Worm (Caenorhabditis elegans) whole organism, midembryonic: ENCODE results near the gene egl-19.

ENCODE experiments used
- flt-1 ChIP-seq: fragments of 200-800 bp; sonication (Bioruptor generic); IDR thresholded peaks from 2 replicates; pipeline ENCODE4 v1.3.6; 2022; ENCODE audit warnings: missing genetic modification characterization, missing compliant biosample characterization
- klf-2 ChIP-seq: fragments of 200-800 bp; sonication (Bioruptor generic); conservative IDR thresholded peaks from 2 replicates; pipeline ENCODE4 v1.3.6; 2022; ENCODE audit warnings: missing genetic modification reagents, missing genetic modification characterization, missing compliant biosample characterization
- tab-1 ChIP-seq: fragments of 200-800 bp; sonication (Bioruptor generic); IDR thresholded peaks from 2 replicates; pipeline ENCODE4 v1.3.6; 2022; ENCODE audit warnings: missing genetic modification characterization, missing compliant biosample characterization
- ztf-23 ChIP-seq: fragments of 200-800 bp; sonication (Bioruptor generic); IDR thresholded peaks from 2 replicates; pipeline ENCODE4 v1.3.6; 2022; ENCODE audit warnings: missing genetic modification reagents, missing genetic modification characterization, missing compliant biosample characterization

- TF ChIP-seq ztf-23 (no peak), flt-1 (no peak), klf-2 (GFP tag; lab: Robert Waterston, UW) (no peak), tab-1 (GFP tag; lab: Robert Waterston, UW) (no peak)
These were observed 28.5 kb downstream of the egl-19 start, which contains the start of gene B0496.11 for ce11 chrIV:7433858-7434257.
